Worm (Caenorhabditis elegans) whole organism, midembryonic: Measurements from ENCODE around the gene rpa-1.

ENCODE experiments used
- T22C8.4 ChIP-seq: fragments of 200-800 bp; sonication (Bioruptor generic); IDR thresholded peaks from 2 replicates; pipeline ENCODE4 v1.3.6; 2022; ENCODE audit warnings: missing genetic modification characterization, missing compliant biosample characterization
- cog-1 ChIP-seq: sonication (generic microtip); optimal IDR thresholded peaks from 2 replicates; lab custom pipeline; 2016; ENCODE audit warnings: missing genetic modification characterization, missing compliant biosample characterization
- flt-1 ChIP-seq: fragments of 200-800 bp; sonication (Bioruptor generic); IDR thresholded peaks from 2 replicates; pipeline ENCODE4 v1.3.6; 2022; ENCODE audit warnings: missing genetic modification characterization, missing compliant biosample characterization
- klf-2 ChIP-seq: fragments of 200-800 bp; sonication (Bioruptor generic); conservative IDR thresholded peaks from 2 replicates; pipeline ENCODE4 v1.3.6; 2022; ENCODE audit warnings: missing genetic modification reagents, missing genetic modification characterization, missing compliant biosample characterization
- med-1 ChIP-seq: sonication (generic microtip); optimal IDR thresholded peaks from 2 replicates; lab custom pipeline; 2017; ENCODE audit warnings: missing genetic modification characterization, mild to moderate bottlenecking, missing compliant biosample characterization, antibody characterized with exemption, missing genetic modification reagents; ENCODE audit not compliant: insufficient read depth
- ref-1 ChIP-seq: fragments of 200-800 bp; sonication (Bioruptor generic); conservative IDR thresholded peaks from 2 replicates; pipeline ENCODE4 v1.3.6; 2022; ENCODE audit warnings: missing genetic modification reagents, missing genetic modification characterization, missing compliant biosample characterization
- tab-1 ChIP-seq: fragments of 200-800 bp; sonication (Bioruptor generic); IDR thresholded peaks from 2 replicates; pipeline ENCODE4 v1.3.6; 2022; ENCODE audit warnings: missing genetic modification characterization, missing compliant biosample characterization
- ztf-23 ChIP-seq: fragments of 200-800 bp; sonication (Bioruptor generic); IDR thresholded peaks from 2 replicates; pipeline ENCODE4 v1.3.6; 2022; ENCODE audit warnings: missing genetic modification reagents, missing genetic modification characterization, missing compliant biosample characterization
- ztf-29 ChIP-seq: fragments of 200-800 bp; sonication (Bioruptor generic); IDR thresholded peaks from 2 replicates; pipeline ENCODE4 v1.3.6; 2022; ENCODE audit warnings: missing genetic modification reagents, missing genetic modification characterization, missing compliant biosample characterization

- TF ChIP-seq med-1 (GFP tag; lab: Kevin White, UChicago) (no peak), flt-1 (no peak), T22C8.4 (GFP tag; lab: Robert Waterston, UW) (no peak), ztf-23 (no peak), ztf-29 (GFP tag; lab: Robert Waterston, UW) (no peak), cog-1 (tag; lab: Kevin White, UChicago) (no peak), tab-1 (GFP tag; lab: Robert Waterston, UW) (no peak), ref-1 (GFP tag; lab: Robert Waterston, UW) (no peak), klf-2 (GFP tag; lab: Robert Waterston, UW) (no peak)
Measured at ce11 chrII:7670039-7670438, 5.7 kb downstream of the rpa-1 start.
